Worm (Caenorhabditis elegans) whole organism, L3 larva: ENCODE results near the gene dec-7.
A peak's percentile ranks its signal among the peaks of the same experiment; 100 is the strongest.

Source experiments
- R02D3.7 ChIP-seq: fragments of 150-350 bp; optimal IDR thresholded peaks from 2 replicates; lab custom pipeline; 2014; ENCODE audit warnings: missing biosample characterization, missing genetic modification characterization
- ceh-28 ChIP-seq: fragments of 150-350 bp; optimal IDR thresholded peaks from 2 replicates; lab custom pipeline; 2014; ENCODE audit warnings: missing biosample characterization, missing genetic modification reagents, missing genetic modification characterization
- ceh-82 ChIP-seq: fragments of 150-350 bp; optimal IDR thresholded peaks from 2 replicates; lab custom pipeline; 2014; ENCODE audit warnings: missing biosample characterization, missing genetic modification characterization
- egl-5 ChIP-seq: fragments of 150-350 bp; optimal IDR thresholded peaks from 2 replicates; lab custom pipeline; 2017; ENCODE audit warnings: missing biosample characterization, missing genetic modification reagents, missing genetic modification characterization, inconsistent platforms
- elt-1 ChIP-seq: fragments of 150-350 bp; optimal IDR thresholded peaks from 2 replicates; lab custom pipeline; 2014; ENCODE audit warnings: missing biosample characterization, missing genetic modification characterization
- elt-2 ChIP-seq: sonication (generic microtip); optimal IDR thresholded peaks from 2 replicates; lab custom pipeline; 2016; ENCODE audit warnings: missing genetic modification reagents, mild to moderate bottlenecking, missing genetic modification characterization, missing compliant biosample characterization
- elt-3 ChIP-seq, 3 experiments: fragments of 150-350 bp in 1 of 3; sonication (generic microtip) in 2 of 3; optimal IDR thresholded peaks; 2 replicates in 2 of 3; 4 replicates in 1 of 3; lab custom pipeline; 2014 to 2017; ENCODE audit warnings: missing biosample characterization in 3 of 3, missing genetic modification characterization in 3 of 3
- fkh-10 ChIP-seq: sonication (generic microtip); optimal IDR thresholded peaks from 2 replicates; lab custom pipeline; 2017; ENCODE audit warnings: missing biosample characterization, missing genetic modification reagents, missing genetic modification characterization
- hmg-11 ChIP-seq: sonication (generic microtip); optimal IDR thresholded peaks from 2 replicates; lab custom pipeline; 2016; ENCODE audit warnings: missing genetic modification characterization, missing compliant biosample characterization
- jun-1 ChIP-seq: fragments of 150-350 bp; optimal IDR thresholded peaks from 2 replicates; lab custom pipeline; 2014; ENCODE audit warnings: missing biosample characterization, missing genetic modification reagents, missing genetic modification characterization
- lin-39 ChIP-seq: fragments of 150-350 bp; optimal IDR thresholded peaks from 2 replicates; lab custom pipeline; 2018; ENCODE audit warnings: missing biosample characterization, missing genetic modification reagents, missing genetic modification characterization
- lsy-12 ChIP-seq: sonication (generic microtip); optimal IDR thresholded peaks from 2 replicates; lab custom pipeline; 2016; ENCODE audit warnings: mild to moderate bottlenecking, missing genetic modification characterization, missing compliant biosample characterization
- nhr-11 ChIP-seq: fragments of 150-350 bp; optimal IDR thresholded peaks from 2 replicates; lab custom pipeline; 2014; ENCODE audit warnings: missing biosample characterization, missing genetic modification characterization
- nhr-23 ChIP-seq: fragments of 150-350 bp; optimal IDR thresholded peaks from 2 replicates; lab custom pipeline; 2014; ENCODE audit warnings: missing biosample characterization, missing genetic modification reagents, missing genetic modification characterization
- nhr-25 ChIP-seq: sonication (generic microtip); optimal IDR thresholded peaks from 2 replicates; lab custom pipeline; 2017; ENCODE audit warnings: missing biosample characterization, missing genetic modification characterization
- nhr-67 ChIP-seq: fragments of 150-350 bp; optimal IDR thresholded peaks from 2 replicates; lab custom pipeline; 2014; ENCODE audit warnings: missing biosample characterization, missing genetic modification characterization
- skn-1 ChIP-seq: fragments of 150-350 bp; optimal IDR thresholded peaks from 2 replicates; lab custom pipeline; 2014; ENCODE audit warnings: missing biosample characterization, missing genetic modification characterization
- snpc-4 ChIP-seq: fragments of 150-350 bp; optimal IDR thresholded peaks from 2 replicates; lab custom pipeline; 2014; ENCODE audit warnings: missing biosample characterization, missing genetic modification characterization
- unc-62 ChIP-seq: fragments of 150-350 bp; sonication (generic microtip); optimal IDR thresholded peaks from 4 replicates; lab custom pipeline; 2014; ENCODE audit warnings: missing biosample characterization, missing genetic modification reagents, missing genetic modification characterization
- zag-1 ChIP-seq: fragments of 150-350 bp; optimal IDR thresholded peaks from 2 replicates; lab custom pipeline; 2014; ENCODE audit warnings: missing biosample characterization, missing genetic modification characterization
- ztf-4 ChIP-seq: fragments of 150-350 bp; optimal IDR thresholded peaks from 2 replicates; lab custom pipeline; 2014; ENCODE audit warnings: missing biosample characterization, missing genetic modification characterization

dec-7 gene

ce11 chrIII:9984604-9985003 lies 52.4 kb downstream of the dec-7 start:
- TF ChIP-seq snpc-4 (tag; lab: Kevin White, UChicago) (no peak), lin-39 (tag; lab: Kevin White, UChicago) (no peak), zag-1 (tag; lab: Kevin White, UChicago) (no peak), ceh-28 (tag; lab: Kevin White, UChicago) (no peak), nhr-67 (tag; lab: Kevin White, UChicago) (no peak), jun-1 (tag; lab: Kevin White, UChicago) (no peak), nhr-25 (tag; lab: Kevin White, UChicago) (no peak), elt-2 (no peak)

- no peak for TF ChIP-seq zag-1 (tag; lab: Kevin White, UChicago)
- no peak for TF ChIP-seq elt-1 (tag; lab: Kevin White, UChicago)
- TF ChIP-seq nhr-23, result no peak
- no peak for TF ChIP-seq nhr-67 (tag; lab: Kevin White, UChicago)
- TF ChIP-seq skn-1, result no peak
- TF ChIP-seq hmg-11 (tag; lab: Kevin White, UChicago), result no peak
- no peak for TF ChIP-seq lsy-12 (tag; lab: Kevin White, UChicago)
- no peak for TF ChIP-seq fkh-10 (GFP tag; lab: Kevin White, UChicago)
- TF ChIP-seq elt-3 (tag; optimal IDR thresholded peaks at IDR 0.05; lab: Kevin White, UChicago), result no peak
- TF ChIP-seq ceh-28 (tag; lab: Kevin White, UChicago), result no peak
- no peak for TF ChIP-seq unc-62 (GFP tag; lab: Kevin White, UChicago)
- no peak for TF ChIP-seq ztf-4 (tag; lab: Kevin White, UChicago)
- TF ChIP-seq jun-1 (tag; lab: Kevin White, UChicago), result no peak
- TF ChIP-seq nhr-11 (tag; lab: Kevin White, UChicago), result no peak
- TF ChIP-seq R02D3.7 (tag; lab: Kevin White, UChicago), result no peak
- TF ChIP-seq lin-39 (tag; lab: Kevin White, UChicago), result no peak
These were observed 53.3 kb downstream of the dec-7 start for ce11 chrIII:9985542-9985941.

ce11 chrIII:9986827-9987429 lies 54.7 kb downstream of the dec-7 start, which contains the start of gene C05B5.12:
Gene C05B5.12 (plus strand): TSS chrIII:9987379.
- no peak for TF ChIP-seq ceh-82 (tag; lab: Kevin White, UChicago)
- TF ChIP-seq egl-5 (tag; lab: Kevin White, UChicago), result peak; percentile 38
- TF ChIP-seq nhr-23, result no peak
- TF ChIP-seq lin-39 (tag; lab: Kevin White, UChicago), result peak; percentile 5

DNA sequence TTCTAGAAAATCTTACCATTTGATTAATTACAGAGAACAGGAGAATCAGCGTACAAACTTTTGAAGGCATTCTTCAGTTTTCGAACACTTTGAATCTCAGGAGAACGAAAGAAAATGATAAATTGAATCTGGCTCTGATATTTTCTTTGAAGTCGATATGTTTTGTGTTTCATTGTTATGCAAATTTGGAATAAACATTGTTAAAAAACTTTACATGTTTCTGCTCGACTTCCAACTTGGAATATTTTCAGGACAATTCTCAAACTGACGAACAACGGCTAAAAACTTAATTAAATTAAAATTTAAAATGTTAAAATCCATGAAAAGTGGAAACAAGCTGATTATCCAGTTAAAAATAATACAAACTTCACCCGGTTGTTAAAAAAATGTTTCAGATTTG lies 56.2 kb downstream of the dec-7 start, which contains the start of gene C05B5.1:
Gene C05B5.1, minus strand, starts transcription at position 101 of the 400 bp plus-strand sequence.
- TF ChIP-seq elt-3 (tag; optimal IDR thresholded peaks at IDR 0.05; lab: Kevin White, UChicago), result no peak
- TF ChIP-seq jun-1 (tag; lab: Kevin White, UChicago), result no peak
- TF ChIP-seq egl-5 (tag; lab: Kevin White, UChicago), result no peak
